Worm (Caenorhabditis elegans) whole organism, L1 larva: ENCODE data around the gene lbp-3.

Source experiments
- ces-1 ChIP-seq: fragments of 150-350 bp; optimal IDR thresholded peaks from 2 replicates; lab custom pipeline; 2014; ENCODE audit warnings: missing biosample characterization, missing genetic modification reagents, missing genetic modification characterization
- elt-2 ChIP-seq: sonication (generic microtip); optimal IDR thresholded peaks from 2 replicates; lab custom pipeline; 2016; ENCODE audit warnings: missing genetic modification characterization, mild to moderate bottlenecking, inconsistent platforms, missing compliant biosample characterization, missing genetic modification reagents
- fkh-10 ChIP-seq: sonication (generic microtip); optimal IDR thresholded peaks from 2 replicates; lab custom pipeline; 2017; ENCODE audit warnings: missing biosample characterization, missing genetic modification reagents, missing genetic modification characterization
- jun-1 ChIP-seq: fragments of 150-350 bp; optimal IDR thresholded peaks from 2 replicates; lab custom pipeline; 2014; ENCODE audit warnings: missing biosample characterization, missing genetic modification reagents, missing genetic modification characterization
- lin-35 ChIP-seq, 2 experiments: fragments of 150-350 bp; optimal IDR thresholded peaks; 2 replicates each; lab custom pipeline; 2014; ENCODE audit warnings: missing biosample characterization in 2 of 2, missing genetic modification characterization in 2 of 2, missing genetic modification reagents in 2 of 2
- mdl-1 ChIP-seq, 2 experiments: fragments of 150-350 bp; optimal IDR thresholded peaks; 2 replicates each; lab custom pipeline; 2014 to 2017; ENCODE audit warnings: missing biosample characterization in 2 of 2, missing genetic modification characterization in 2 of 2, inconsistent platforms in 1 of 2
- nhr-237 ChIP-seq: fragments of 150-350 bp; optimal IDR thresholded peaks from 2 replicates; lab custom pipeline; 2014; ENCODE audit warnings: missing biosample characterization, missing genetic modification characterization
- snpc-4 ChIP-seq: fragments of 150-350 bp; optimal IDR thresholded peaks from 2 replicates; lab custom pipeline; 2014; ENCODE audit warnings: missing biosample characterization, missing genetic modification characterization
- tbx-2 ChIP-seq: sonication (generic microtip); optimal IDR thresholded peaks from 2 replicates; lab custom pipeline; 2016; ENCODE audit warnings: missing genetic modification characterization, missing compliant biosample characterization

ce11 chrX:3285448-3285847, 28.3 kb downstream of the lbp-3 start:
- TF ChIP-seq elt-2 (tag; lab: Kevin White, UChicago) (peak; percentile 80), snpc-4 (tag; lab: Kevin White, UChicago) (no peak), ces-1 (no peak), tbx-2 (tag; lab: Kevin White, UChicago) (no peak), nhr-237 (no peak), fkh-10 (GFP tag; lab: Kevin White, UChicago) (no peak), jun-1 (no peak), lin-35 (GFP tag; optimal IDR thresholded peaks at IDR 0.05; lab: Kevin White, UChicago) (peak in 1 of 2 experiments; percentile 2), mdl-1 (tag; optimal IDR thresholded peaks at IDR 0.05; lab: Kevin White, UChicago) (peak in 1 of 2 experiments; percentile 3)
